Worm (Caenorhabditis elegans): Measurements from ENCODE around the gene vps-53.

vps-53 gene

ce11 chrIII:9751074-9751473 lies 6.2 kb downstream of the vps-53 start, which contains the start of gene T05G5.5:
T05G5.5 (minus strand) TSS chrIII:9751432.
- TF ChIP-seq ztf-23 (GFP tag; IDR thresholded peaks at IDR 0.05) (no peak), cog-1 (tag; optimal IDR thresholded peaks at IDR 0.05) (no peak), tab-1 (GFP tag; IDR thresholded peaks at IDR 0.05) (no peak), T22C8.4 (GFP tag; IDR thresholded peaks at IDR 0.05) (no peak), ref-1 (GFP tag; conservative IDR thresholded peaks at IDR 0.05) (no peak), med-1 (GFP tag; optimal IDR thresholded peaks at IDR 0.05; ENCODE audit: insufficient read depth) (no peak), ztf-29 (GFP tag; IDR thresholded peaks at IDR 0.05) (no peak), klf-2 (GFP tag; conservative IDR thresholded peaks at IDR 0.05) (no peak), flt-1 (GFP tag; IDR thresholded peaks at IDR 0.05) (no peak)

- TF ChIP-seq T22C8.4 (GFP tag; IDR thresholded peaks at IDR 0.05): no peak
- TF ChIP-seq med-1 (GFP tag; optimal IDR thresholded peaks at IDR 0.05; ENCODE audit: insufficient read depth): no peak
- TF ChIP-seq ztf-23 (GFP tag; IDR thresholded peaks at IDR 0.05): no peak
- no peak for TF ChIP-seq flt-1 (GFP tag; IDR thresholded peaks at IDR 0.05)
- TF ChIP-seq cog-1 (tag; optimal IDR thresholded peaks at IDR 0.05): no peak
- no peak for TF ChIP-seq klf-2 (GFP tag; conservative IDR thresholded peaks at IDR 0.05)
- no peak for TF ChIP-seq ztf-29 (GFP tag; IDR thresholded peaks at IDR 0.05)
Observed at ce11 chrIII:9748694-9749093, 8.6 kb downstream of the vps-53 start, which contains the start of gene T05G5.4. T05G5.4 (plus strand) TSS chrIII:9748934.

ce11 chrIII:9747133-9747532 lies 10.2 kb downstream of the vps-53 start, which contains the start of the genes iff-1 and cdk-1:
iff-1 (minus strand) TSS chrIII:9747193.
cdk-1 (plus strand) TSS chrIII:9747472.
- TF ChIP-seq ztf-29 (GFP tag; IDR thresholded peaks at IDR 0.05) (no peak), flt-1 (GFP tag; IDR thresholded peaks at IDR 0.05) (0 out of 2 replicates have a peak, but pooled peaks have one; percentile 25)

- no peak for TF ChIP-seq T22C8.4 (GFP tag; IDR thresholded peaks at IDR 0.05)
- no peak for TF ChIP-seq tab-1 (GFP tag; IDR thresholded peaks at IDR 0.05)
- no peak for TF ChIP-seq ref-1 (GFP tag; conservative IDR thresholded peaks at IDR 0.05)
- TF ChIP-seq ztf-23 (GFP tag; IDR thresholded peaks at IDR 0.05): no peak
- no peak for TF ChIP-seq ztf-29 (GFP tag; IDR thresholded peaks at IDR 0.05)
- TF ChIP-seq flt-1 (GFP tag; IDR thresholded peaks at IDR 0.05): no peak
- TF ChIP-seq klf-2 (GFP tag; conservative IDR thresholded peaks at IDR 0.05): no peak
- no peak for TF ChIP-seq med-1 (GFP tag; optimal IDR thresholded peaks at IDR 0.05; ENCODE audit: insufficient read depth)
- no peak for TF ChIP-seq cog-1 (tag; optimal IDR thresholded peaks at IDR 0.05)
Observed at ce11 chrIII:9746665-9747064, 10.6 kb downstream of the vps-53 start.

- TF ChIP-seq cog-1 (tag; optimal IDR thresholded peaks at IDR 0.05) (no peak), ztf-29 (GFP tag; IDR thresholded peaks at IDR 0.05) (no peak), T22C8.4 (GFP tag; IDR thresholded peaks at IDR 0.05) (no peak), med-1 (GFP tag; optimal IDR thresholded peaks at IDR 0.05; ENCODE audit: insufficient read depth) (no peak), ztf-23 (GFP tag; IDR thresholded peaks at IDR 0.05) (no peak), ref-1 (GFP tag; conservative IDR thresholded peaks at IDR 0.05) (no peak), tab-1 (GFP tag; IDR thresholded peaks at IDR 0.05) (no peak), klf-2 (GFP tag; conservative IDR thresholded peaks at IDR 0.05) (no peak), flt-1 (GFP tag; IDR thresholded peaks at IDR 0.05) (no peak)
Observed at ce11 chrIII:9745333-9745897, 11.9 kb downstream of the vps-53 start.

ce11 chrIII:9744525-9744924 lies 12.8 kb downstream of the vps-53 start:
- no peak for TF ChIP-seq klf-2 (GFP tag; conservative IDR thresholded peaks at IDR 0.05)
- TF ChIP-seq med-1 (GFP tag; optimal IDR thresholded peaks at IDR 0.05; ENCODE audit: insufficient read depth): no peak
- no peak; the same call in 1 of the 2 replicates for TF ChIP-seq ref-1 (GFP tag; conservative IDR thresholded peaks at IDR 0.05)
- TF ChIP-seq cog-1 (tag; optimal IDR thresholded peaks at IDR 0.05): no peak
- no peak for TF ChIP-seq flt-1 (GFP tag; IDR thresholded peaks at IDR 0.05)
- TF ChIP-seq T22C8.4 (GFP tag; IDR thresholded peaks at IDR 0.05): no peak
- no peak for TF ChIP-seq tab-1 (GFP tag; IDR thresholded peaks at IDR 0.05)
- TF ChIP-seq ztf-29 (GFP tag; IDR thresholded peaks at IDR 0.05): no peak
- no peak for TF ChIP-seq ztf-23 (GFP tag; IDR thresholded peaks at IDR 0.05)

ce11 chrIII:9743239-9743638 lies 14.1 kb downstream of the vps-53 start, which contains the start of gene T05G5.1:
T05G5.1 (minus strand) TSS chrIII:9743339.
- TF ChIP-seq med-1 (GFP tag; optimal IDR thresholded peaks at IDR 0.05; ENCODE audit: insufficient read depth): no peak

ce11 chrIII:9741985-9742384 lies 15.3 kb downstream of the vps-53 start:
- TF ChIP-seq tab-1 (GFP tag; IDR thresholded peaks at IDR 0.05): no peak
- 0 out of 2 replicates have a peak, but pooled peaks have one; percentile 38 for TF ChIP-seq ztf-29 (GFP tag; IDR thresholded peaks at IDR 0.05)
- no peak for TF ChIP-seq med-1 (GFP tag; optimal IDR thresholded peaks at IDR 0.05; ENCODE audit: insufficient read depth)
- no peak for TF ChIP-seq klf-2 (GFP tag; conservative IDR thresholded peaks at IDR 0.05)

ce11 chrIII:9740663-9741062 lies 16.7 kb downstream of the vps-53 start:
- TF ChIP-seq tab-1 (GFP tag; IDR thresholded peaks at IDR 0.05): no peak
- TF ChIP-seq ztf-29 (GFP tag; IDR thresholded peaks at IDR 0.05): no peak
- TF ChIP-seq ref-1 (GFP tag; conservative IDR thresholded peaks at IDR 0.05): no peak
- no peak for TF ChIP-seq klf-2 (GFP tag; conservative IDR thresholded peaks at IDR 0.05)
- TF ChIP-seq cog-1 (tag; optimal IDR thresholded peaks at IDR 0.05): no peak
- no peak for TF ChIP-seq ztf-23 (GFP tag; IDR thresholded peaks at IDR 0.05)
- no peak for TF ChIP-seq T22C8.4 (GFP tag; IDR thresholded peaks at IDR 0.05)

- TF ChIP-seq T22C8.4 (GFP tag; IDR thresholded peaks at IDR 0.05) (no peak), ztf-23 (GFP tag; IDR thresholded peaks at IDR 0.05) (no peak), ztf-29 (GFP tag; IDR thresholded peaks at IDR 0.05) (no peak), cog-1 (tag; optimal IDR thresholded peaks at IDR 0.05) (no peak), med-1 (GFP tag; optimal IDR thresholded peaks at IDR 0.05; ENCODE audit: insufficient read depth) (no peak), tab-1 (GFP tag; IDR thresholded peaks at IDR 0.05) (no peak), ref-1 (GFP tag; conservative IDR thresholded peaks at IDR 0.05) (no peak), klf-2 (GFP tag; conservative IDR thresholded peaks at IDR 0.05) (no peak), flt-1 (GFP tag; IDR thresholded peaks at IDR 0.05) (no peak)
Observed at ce11 chrIII:9738954-9739353, 18.4 kb downstream of the vps-53 start, which contains the start of gene hlh-4. hlh-4 (minus strand) TSS chrIII:9739054.

All from whole organism, midembryonic.